Worm (Caenorhabditis elegans): ENCODE measurements around the gene K06A4.7.

K06A4.7 gene

DNA sequence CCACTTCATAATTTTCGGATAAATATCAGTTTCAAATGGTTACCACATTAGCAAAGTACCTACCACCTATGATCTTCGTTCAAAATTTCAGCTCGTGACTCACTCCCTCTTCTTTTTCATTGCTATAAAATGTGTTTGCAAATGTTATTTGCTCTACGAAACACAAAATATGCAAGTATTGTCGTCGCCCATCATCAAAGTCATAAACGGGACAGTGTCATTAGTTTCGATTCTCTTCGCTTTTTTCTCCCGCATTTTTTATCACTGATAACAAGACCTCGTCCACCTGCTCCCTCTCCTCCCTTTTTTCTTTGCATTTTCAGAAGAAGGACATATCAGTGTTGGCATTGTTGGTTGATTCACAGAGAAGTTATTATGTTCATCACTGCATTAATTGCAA, 35.2 kb upstream of the K06A4.7 start, which contains the start of gene C50F4.1 (continued):
- TF ChIP-seq lin-13 (GFP tag; optimal IDR thresholded peaks at IDR 0.05) (no peak), pha-4 (GFP tag; IDR thresholded peaks at IDR 0.05) (no peak), pha-4 (tag; optimal IDR thresholded peaks at IDR 0.05) (no peak), duxl-1 (tag; optimal IDR thresholded peaks at IDR 0.05; ENCODE audit: poor library complexity) (no peak), daf-16 (GFP tag; optimal IDR thresholded peaks at IDR 0.05) (no peak), daf-16 (tag; optimal IDR thresholded peaks at IDR 0.05) (peak; percentile 49), tra-1 (GFP tag; IDR thresholded peaks at IDR 0.05) (no peak), zfp-3 (GFP tag; conservative IDR thresholded peaks at IDR 0.05) (no peak), zip-11 (GFP tag; IDR thresholded peaks at IDR 0.05) (no peak), unc-62 (GFP tag; optimal IDR thresholded peaks at IDR 0.05 in 1 of 2) (peak in 1 of 2 experiments; percentile 88), unc-62 (tag; optimal IDR thresholded peaks at IDR 0.05) (no peak), hmg-1.1 (GFP tag; IDR thresholded peaks at IDR 0.05) (no peak), nhr-41 (GFP tag; IDR thresholded peaks at IDR 0.05) (no peak), F49E8.2 (tag; optimal IDR thresholded peaks at IDR 0.05; ENCODE audit: borderline replicate concordance) (no peak), F37D6.2 (tag; optimal IDR thresholded peaks at IDR 0.05) (no peak), mxl-2 (GFP tag; conservative IDR thresholded peaks at IDR 0.05) (no peak), skn-1 (tag; optimal IDR thresholded peaks at IDR 0.05) (no peak), dmd-6 (GFP tag; IDR thresholded peaks at IDR 0.05) (peak; percentile 83), set-16 (GFP tag; IDR thresholded peaks at IDR 0.05) (no peak), saeg-2 (GFP tag; IDR thresholded peaks at IDR 0.05) (no peak)

DNA sequence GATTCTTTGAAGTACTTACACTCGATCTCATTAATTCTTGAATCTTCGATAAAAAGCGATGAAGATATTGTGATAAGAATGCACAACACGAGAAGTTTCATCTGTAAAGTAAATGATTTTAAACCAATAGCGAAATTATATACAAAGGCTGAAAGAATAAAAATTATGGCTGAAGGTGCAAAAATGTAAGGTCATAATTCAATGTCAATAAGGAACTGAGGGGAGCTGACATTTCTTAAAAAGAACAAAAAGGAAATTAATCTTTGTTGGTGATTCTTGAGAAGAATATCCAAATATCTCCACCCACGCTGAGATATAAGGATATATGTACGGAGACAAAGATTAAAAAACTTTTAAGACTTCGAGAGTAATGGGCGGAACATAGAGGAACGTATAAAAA, 32.8 kb upstream of the K06A4.7 start, which contains the start of gene C50F4.9:
Gene C50F4.9 (minus strand): TSS at position 101 of the 400 bp plus-strand sequence.
- no peak for TF ChIP-seq mdl-1 (tag; optimal IDR thresholded peaks at IDR 0.05)
- no peak for TF ChIP-seq F49E8.2 (tag; optimal IDR thresholded peaks at IDR 0.05; ENCODE audit: borderline replicate concordance)
- TF ChIP-seq nhr-77 (tag; optimal IDR thresholded peaks at IDR 0.05), result no peak

DNA sequence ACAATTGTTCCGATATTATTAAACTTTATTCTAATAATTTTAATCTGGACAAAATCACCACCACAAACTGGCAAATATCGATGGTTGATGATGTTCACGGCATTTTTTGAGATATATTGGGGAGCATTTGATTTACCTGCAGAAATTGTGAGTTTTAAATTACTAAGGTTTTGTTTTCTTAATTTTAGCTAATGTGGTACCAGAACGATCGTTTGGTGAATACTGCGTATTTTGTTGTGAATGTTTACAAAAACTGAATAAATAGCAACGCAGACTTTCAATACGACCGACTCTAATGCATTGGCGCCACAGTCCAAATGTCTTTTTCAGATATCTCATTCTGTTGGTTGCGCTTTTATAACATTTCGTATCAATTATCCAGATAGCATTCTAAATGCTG, 30.4 kb upstream of the K06A4.7 start:
- TF ChIP-seq aha-1 (tag), result peak; percentile 46
- TF ChIP-seq zag-1 (tag; optimal IDR thresholded peaks at IDR 0.05), result no peak
- peak in 1 of 2 experiments; percentile 62 for TF ChIP-seq unc-62 (GFP tag; optimal IDR thresholded peaks at IDR 0.05 in 1 of 2)
- TF ChIP-seq unc-62 (tag; optimal IDR thresholded peaks at IDR 0.05), result no peak

DNA sequence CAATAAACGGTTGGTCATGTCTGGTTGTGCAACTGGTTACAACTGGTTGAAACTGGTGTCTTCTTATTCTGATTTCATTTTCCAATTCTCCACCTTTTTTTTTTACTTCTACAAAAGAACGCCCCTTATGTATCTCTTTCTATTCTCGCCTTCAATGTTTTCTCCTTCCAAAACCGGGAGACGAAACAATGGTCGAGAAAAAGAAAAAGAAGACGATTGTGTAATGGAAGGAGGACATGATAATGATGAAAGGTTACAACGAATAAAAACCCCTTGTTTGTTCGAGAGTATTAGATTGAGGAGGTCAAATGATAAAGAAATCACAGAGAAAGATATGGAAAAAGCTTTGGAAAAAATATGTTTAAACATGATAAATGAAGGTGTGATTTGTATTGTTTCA, 27.5 kb upstream of the K06A4.7 start, which contains the start of gene C50F4.8:
Gene C50F4.8 (minus strand): TSS at position 28 of the 400 bp plus-strand sequence.
- no peak for TF ChIP-seq ceh-44 (GFP tag; IDR thresholded peaks at IDR 0.05)
- no peak for TF ChIP-seq snpc-1.2 (GFP tag; IDR thresholded peaks at IDR 0.05)
- no peak for TF ChIP-seq nhr-10 (tag; optimal IDR thresholded peaks at IDR 0.05)
- no peak for TF ChIP-seq nhr-6 (tag; optimal IDR thresholded peaks at IDR 0.05)
- TF ChIP-seq tra-1 (GFP tag; IDR thresholded peaks at IDR 0.05), result no peak
- peak; percentile 39 for TF ChIP-seq nhr-28 (tag; optimal IDR thresholded peaks at IDR 0.05)
- TF ChIP-seq tag-97 (GFP tag; IDR thresholded peaks at IDR 0.05), result no peak
- TF ChIP-seq nhr-41 (GFP tag; IDR thresholded peaks at IDR 0.05), result no peak
- TF ChIP-seq hlh-30 (tag; optimal IDR thresholded peaks at IDR 0.05; ENCODE audit: insufficient read depth), result no peak
- TF ChIP-seq aly-2 (tag; optimal IDR thresholded peaks at IDR 0.05), result no peak
- no peak for TF ChIP-seq zip-2 (tag; optimal IDR thresholded peaks at IDR 0.05)
- peak; percentile 24 for TF ChIP-seq dve-1 (tag; optimal IDR thresholded peaks at IDR 0.05; ENCODE audit: insufficient read depth)
- TF ChIP-seq ama-1 (optimal IDR thresholded peaks at IDR 0.05), result no peak
- peak in 1 of 2 experiments; percentile 35 for TF ChIP-seq unc-62 (GFP tag; optimal IDR thresholded peaks at IDR 0.05 in 1 of 2)
- TF ChIP-seq unc-62 (tag; optimal IDR thresholded peaks at IDR 0.05), result no peak
- TF ChIP-seq T26A8.4 (GFP tag; IDR thresholded peaks at IDR 0.05), result no peak
- no peak for TF ChIP-seq R02D3.7 (tag; optimal IDR thresholded peaks at IDR 0.05)
- no peak for TF ChIP-seq unc-39 (tag; optimal IDR thresholded peaks at IDR 0.05)
- TF ChIP-seq hlh-11 (tag; optimal IDR thresholded peaks at IDR 0.05), result no peak
- no peak for TF ChIP-seq sdz-12 (GFP tag; optimal IDR thresholded peaks at IDR 0.05)
- no peak for TF ChIP-seq egl-43 (GFP tag; IDR thresholded peaks at IDR 0.05)
- no peak for TF ChIP-seq Y48G9A.11 (GFP tag; IDR thresholded peaks at IDR 0.05)

Measured in whole organism, L4 larva.